Worm (Caenorhabditis elegans) whole organism, midembryonic: ENCODE measurements around the gene tctn-1.

Experiments used
- cog-1 ChIP-seq: sonication (generic microtip); optimal IDR thresholded peaks from 2 replicates; lab custom pipeline; 2016; ENCODE audit warnings: missing genetic modification characterization, missing compliant biosample characterization
- ref-1 ChIP-seq: fragments of 200-800 bp; sonication (Bioruptor generic); conservative IDR thresholded peaks from 2 replicates; pipeline ENCODE4 v1.3.6; 2022; ENCODE audit warnings: missing genetic modification reagents, missing genetic modification characterization, missing compliant biosample characterization

DNA sequence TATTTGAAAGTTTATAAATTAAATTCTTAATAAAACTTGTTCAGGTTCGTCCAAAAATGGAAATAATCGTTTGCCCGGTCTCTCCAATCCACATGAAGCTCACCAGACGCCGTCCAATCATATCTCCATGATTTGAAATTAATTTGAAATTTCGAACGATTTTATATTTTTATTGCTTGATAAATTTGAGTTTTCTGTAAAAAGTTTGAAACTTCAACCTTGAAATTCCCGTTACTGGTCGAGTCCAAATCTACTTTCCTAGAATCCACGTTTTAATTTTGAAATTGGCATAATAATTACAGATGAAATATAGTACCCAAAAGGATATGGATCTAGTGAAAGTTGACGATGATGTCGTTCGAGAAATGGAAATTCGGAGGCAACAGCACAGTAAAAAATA is 16.8 kb upstream of the tctn-1 start, which contains the start of gene npp-26:
- TF ChIP-seq cog-1 (tag; lab: Kevin White, UChicago), result no peak
- no peak for TF ChIP-seq ref-1 (GFP tag; lab: Robert Waterston, UW)
